Fruit fly (Drosophila melanogaster) whole organism, prepupa: ENCODE measurements around the gene CG9672.

Source experiments
- Blimp-1 ChIP-seq: fragments of 200-800 bp; sonication (Bioruptor generic); optimal IDR thresholded peaks from 3 replicates; lab custom pipeline; 2017; ENCODE audit warnings: missing biosample characterization, missing genetic modification characterization, mild to moderate bottlenecking, moderate library complexity, missing genetic modification reagents
- CG16779 ChIP-seq: fragments of 200-800 bp; sonication (Bioruptor generic); optimal IDR thresholded peaks from 3 replicates; lab custom pipeline; 2017; ENCODE audit warnings: missing biosample characterization, mild to moderate bottlenecking, missing genetic modification characterization
- CG3919 ChIP-seq: fragments of 200-800 bp; sonication (Bioruptor generic); optimal IDR thresholded peaks from 3 replicates; lab custom pipeline; 2016; ENCODE audit warnings: missing biosample characterization, missing genetic modification characterization
- CG6163 ChIP-seq: fragments of 200-800 bp; sonication (Bioruptor generic); IDR thresholded peaks from 3 replicates; pipeline ENCODE4 v1.3.6; 2022; ENCODE audit warnings: missing biosample characterization, missing genetic modification characterization
- CG6854 ChIP-seq: fragments of 200-800 bp; sonication (Bioruptor generic); optimal IDR thresholded peaks from 2 replicates; lab custom pipeline; 2017; ENCODE audit warnings: missing biosample characterization, mild to moderate bottlenecking, missing genetic modification characterization
- CG8632 ChIP-seq: fragments of 200-800 bp; sonication (Bioruptor generic); optimal IDR thresholded peaks from 3 replicates; lab custom pipeline; 2016; ENCODE audit warnings: missing biosample characterization, missing genetic modification characterization
- Eip75B ChIP-seq: fragments of 200-800 bp; sonication (Bioruptor generic); optimal IDR thresholded peaks from 3 replicates; lab custom pipeline; 2016; ENCODE audit warnings: missing biosample characterization, missing genetic modification characterization
- Hr39 ChIP-seq: fragments of 200-800 bp; sonication (Bioruptor generic); optimal IDR thresholded peaks from 2 replicates; lab custom pipeline; 2016; ENCODE audit warnings: missing biosample characterization, missing genetic modification characterization
- Lpt ChIP-seq: fragments of 200-800 bp; sonication (Bioruptor generic); optimal IDR thresholded peaks from 3 replicates; lab custom pipeline; 2016; ENCODE audit warnings: missing biosample characterization, missing genetic modification characterization
- OdsH ChIP-seq: fragments of 200-800 bp; sonication (Bioruptor generic); optimal IDR thresholded peaks from 3 replicates; lab custom pipeline; 2016; ENCODE audit warnings: missing biosample characterization, missing genetic modification characterization
- fkh ChIP-seq: fragments of 200-800 bp; sonication (Bioruptor generic); optimal IDR thresholded peaks from 3 replicates; lab custom pipeline; 2017; ENCODE audit warnings: missing biosample characterization, mild to moderate bottlenecking, missing genetic modification characterization, moderate library complexity
- vri ChIP-seq: fragments of 200-800 bp; sonication (Bioruptor generic); optimal IDR thresholded peaks from 3 replicates; lab custom pipeline; 2016; ENCODE audit warnings: missing biosample characterization, mild to moderate bottlenecking, missing genetic modification characterization

- TF ChIP-seq CG16779 (tag; lab: Kevin White, UChicago) (no peak), CG8632 (GFP tag; lab: Kevin White, UChicago) (no peak), Blimp-1 (GFP tag; lab: Kevin White, UChicago) (no peak), vri (no peak), Eip75B (GFP tag; lab: Kevin White, UChicago) (no peak), CG6854 (GFP tag; lab: Kevin White, UChicago) (no peak), fkh (GFP tag; lab: Kevin White, UChicago) (no peak), CG6163 (GFP tag; lab: Robert Waterston, UW) (no peak), CG3919 (GFP tag; lab: Kevin White, UChicago) (no peak), Hr39 (no peak), OdsH (no peak), Lpt (GFP tag; lab: Kevin White, UChicago) (no peak)
Measured at dm6 chrX:16733244-16733643, 26.6 kb upstream of the CG9672 start.
